Worm (Caenorhabditis elegans): ENCODE measurements around the gene slc-17.8.

The slc-17.8 gene

ce11 chrV:8495965-8496364 is 49.4 kb downstream of the slc-17.8 start (continued):
- TF ChIP-seq snpc-3.4 (tag; optimal IDR thresholded peaks at IDR 0.05) (peak; percentile 34), F37B4.10 (GFP tag; IDR thresholded peaks at IDR 0.05) (no peak), die-1 (tag; optimal IDR thresholded peaks at IDR 0.05) (peak; percentile 78), let-526 (GFP tag; IDR thresholded peaks at IDR 0.05) (no peak), K12H6.12 (tag; optimal IDR thresholded peaks at IDR 0.05) (no peak), hrde-1 (tag; optimal IDR thresholded peaks at IDR 0.05; ENCODE audit: borderline replicate concordance) (peak; percentile 6), Y56A3A.18 (GFP tag; IDR thresholded peaks at IDR 0.05) (0 out of 2 replicates have a peak, but pooled peaks have one; percentile 14), ZK185.1 (tag; optimal IDR thresholded peaks at IDR 0.05; ENCODE audit: poor library complexity, severe bottlenecking) (no peak), zfh-2 (GFP tag; conservative IDR thresholded peaks at IDR 0.05) (no peak), sptf-2 (GFP tag; optimal IDR thresholded peaks at IDR 0.05) (peak; percentile 62), F57A8.1 (GFP tag; optimal IDR thresholded peaks at IDR 0.05) (no peak), F39B2.1 (GFP tag; IDR thresholded peaks at IDR 0.05) (no peak), atf-7 (tag; optimal IDR thresholded peaks at IDR 0.05) (no peak), unc-62 (GFP tag; optimal IDR thresholded peaks at IDR 0.05) (no peak), Y53F4B.3 (GFP tag; IDR thresholded peaks at IDR 0.05) (no peak), madf-6 (GFP tag; IDR thresholded peaks at IDR 0.05) (peak; percentile 13; the same call in 1 of the 2 replicates), lin-40 (tag; optimal IDR thresholded peaks at IDR 0.05) (no peak), somi-1 (GFP tag; optimal IDR thresholded peaks at IDR 0.05) (peak; percentile 11), lsy-27 (tag; optimal IDR thresholded peaks at IDR 0.05; ENCODE audit: borderline replicate concordance, insufficient read depth) (no peak), F10E7.11 (tag; optimal IDR thresholded peaks at IDR 0.05) (no peak), sdz-38 (tag; optimal IDR thresholded peaks at IDR 0.05) (no peak), attf-6 (GFP tag; IDR thresholded peaks at IDR 0.05) (0 out of 2 replicates have a peak, but pooled peaks have one; percentile 47), T26A5.8 (tag; optimal IDR thresholded peaks at IDR 0.05) (peak; percentile 70), gei-17 (GFP tag; optimal IDR thresholded peaks at IDR 0.05) (no peak), lsl-1 (GFP tag; optimal IDR thresholded peaks at IDR 0.05) (peak; percentile 39), ztf-28 (GFP tag; IDR thresholded peaks at IDR 0.05) (no peak), ceh-100 (GFP tag; IDR thresholded peaks at IDR 0.05) (no peak), egrh-3 (GFP tag; IDR thresholded peaks at IDR 0.05) (no peak), zim-3 (tag; optimal IDR thresholded peaks at IDR 0.05) (no peak), snpc-1.1 (tag; optimal IDR thresholded peaks at IDR 0.05; ENCODE audit: insufficient read depth) (peak; percentile 68), nhr-179 (tag; optimal IDR thresholded peaks at IDR 0.05) (no peak), B0019.2 (GFP tag; conservative IDR thresholded peaks at IDR 0.05) (no peak), nhr-120 (GFP tag; IDR thresholded peaks at IDR 0.05) (no peak), tlf-1 (GFP tag; optimal IDR thresholded peaks at IDR 0.05) (no peak), repo-1 (tag; optimal IDR thresholded peaks at IDR 0.05) (no peak), hmg-1.2 (GFP tag; IDR thresholded peaks at IDR 0.05) (peak; percentile 72), mel-28 (tag; optimal IDR thresholded peaks at IDR 0.05; ENCODE audit: borderline replicate concordance) (no peak), egl-44 (GFP tag; IDR thresholded peaks at IDR 0.05) (0 out of 2 replicates have a peak, but pooled peaks have one; percentile 26), hlh-26 (GFP tag; conservative IDR thresholded peaks at IDR 0.05) (no peak), D2030.7 (GFP tag; IDR thresholded peaks at IDR 0.05) (peak; percentile 66), Y67H2A.10 (GFP tag; conservative IDR thresholded peaks at IDR 0.05) (peak; percentile 35; the same call in 1 of the 2 replicates)
